Fruit fly (Drosophila melanogaster): Measurements from ENCODE around the gene f-cup.

- no peak for TF ChIP-seq Myc (optimal IDR thresholded peaks at IDR 0.05)
- TF ChIP-seq Sin3A (optimal IDR thresholded peaks at IDR 0.05), result no peak
- no peak for TF ChIP-seq psq (optimal IDR thresholded peaks at IDR 0.05)
- no peak for TF ChIP-seq h (optimal IDR thresholded peaks at IDR 0.05)
These were observed at the start of gene f-cup for dm6 chr3R:13700738-13701137.

Data from Kc167 (cell line).